Fruit fly (Drosophila melanogaster): ENCODE results near the gene CG33325.

dm6 chr3R:8645580-8646220, 34.1 kb downstream of the CG33325 start, which contains the start of gene Cyp313b1:
- TF ChIP-seq ttk (optimal IDR thresholded peaks at IDR 0.05) (no peak), h (optimal IDR thresholded peaks at IDR 0.05) (no peak), Myc (optimal IDR thresholded peaks at IDR 0.05) (no peak)
